Fruit fly (Drosophila melanogaster) whole organism, prepupa: ENCODE data around the gene Spg7.

ENCODE experiments used
- CG10631 ChIP-seq: fragments of 200-800 bp; sonication (Bioruptor generic); optimal IDR thresholded peaks from 2 replicates; lab custom pipeline; 2016; ENCODE audit warnings: missing biosample characterization, missing genetic modification characterization
- CG11294 ChIP-seq: fragments of 200-800 bp; sonication (Bioruptor generic); IDR thresholded peaks from 2 replicates; pipeline ENCODE4 v1.3.6; 2022; ENCODE audit warnings: missing biosample characterization, missing genetic modification characterization
- CG11762 ChIP-seq: fragments of 200-800 bp; sonication (Bioruptor generic); optimal IDR thresholded peaks from 3 replicates; lab custom pipeline; 2016; ENCODE audit warnings: missing biosample characterization, missing genetic modification characterization; ENCODE audit not compliant: insufficient read depth
- CG11902 ChIP-seq: fragments of 200-800 bp; sonication (Bioruptor generic); optimal IDR thresholded peaks from 3 replicates; lab custom pipeline; 2016; ENCODE audit warnings: missing biosample characterization, missing genetic modification characterization
- CG15336 ChIP-seq: fragments of 200-800 bp; sonication (Bioruptor generic); IDR thresholded peaks from 2 replicates; pipeline ENCODE4 v1.3.6; 2022; ENCODE audit warnings: missing biosample characterization, missing genetic modification characterization
- CG1621 ChIP-seq: fragments of 200-800 bp; sonication (Bioruptor generic); optimal IDR thresholded peaks from 3 replicates; lab custom pipeline; 2018; ENCODE audit warnings: missing biosample characterization, mild to moderate bottlenecking, missing genetic modification characterization
- CG16779 ChIP-seq: fragments of 200-800 bp; sonication (Bioruptor generic); optimal IDR thresholded peaks from 3 replicates; lab custom pipeline; 2017; ENCODE audit warnings: missing biosample characterization, mild to moderate bottlenecking, missing genetic modification characterization
- CG3032 ChIP-seq: fragments of 200-800 bp; optimal IDR thresholded peaks from 2 replicates; lab custom pipeline; 2019; ENCODE audit warnings: missing biosample characterization, mild to moderate bottlenecking, missing genetic modification characterization, moderate library complexity
- CG31627 ChIP-seq: fragments of 200-800 bp; sonication (Bioruptor generic); optimal IDR thresholded peaks from 3 replicates; lab custom pipeline; 2016; ENCODE audit warnings: missing biosample characterization, missing genetic modification characterization
- CG32006 ChIP-seq: fragments of 200-800 bp; sonication (Bioruptor generic); optimal IDR thresholded peaks from 3 replicates; lab custom pipeline; 2017; ENCODE audit warnings: missing biosample characterization, mild to moderate bottlenecking, missing genetic modification characterization
- CG34406 ChIP-seq: fragments of 200-800 bp; sonication (Bioruptor generic); optimal IDR thresholded peaks from 3 replicates; lab custom pipeline; 2016; ENCODE audit warnings: missing biosample characterization, missing genetic modification characterization
- CG4318 ChIP-seq: fragments of 200-800 bp; sonication (Bioruptor generic); optimal IDR thresholded peaks from 3 replicates; lab custom pipeline; 2017; ENCODE audit warnings: missing biosample characterization, mild to moderate bottlenecking, missing genetic modification characterization
- CG6276 ChIP-seq: fragments of 200-800 bp; sonication (Bioruptor generic); optimal IDR thresholded peaks from 2 replicates; lab custom pipeline; 2017; ENCODE audit warnings: missing biosample characterization, mild to moderate bottlenecking, missing genetic modification characterization
- CG6808 ChIP-seq: fragments of 200-800 bp; sonication (Bioruptor generic); optimal IDR thresholded peaks from 3 replicates; lab custom pipeline; 2017; ENCODE audit warnings: missing biosample characterization, missing genetic modification characterization, mild to moderate bottlenecking, moderate library complexity, missing genetic modification reagents
- CG6854 ChIP-seq: fragments of 200-800 bp; sonication (Bioruptor generic); optimal IDR thresholded peaks from 2 replicates; lab custom pipeline; 2017; ENCODE audit warnings: missing biosample characterization, mild to moderate bottlenecking, missing genetic modification characterization
- CG7368 ChIP-seq: fragments of 200-800 bp; sonication (Bioruptor generic); optimal IDR thresholded peaks from 3 replicates; lab custom pipeline; 2016; ENCODE audit warnings: missing biosample characterization, missing genetic modification characterization
- CG8119 ChIP-seq: fragments of 200-800 bp; sonication (Bioruptor generic); IDR thresholded peaks from 3 replicates; pipeline ENCODE4 v1.3.6; 2022; ENCODE audit warnings: missing biosample characterization, missing genetic modification characterization
- CG8319 ChIP-seq: fragments of 200-800 bp; sonication (Bioruptor generic); optimal IDR thresholded peaks from 3 replicates; lab custom pipeline; 2016; ENCODE audit warnings: missing biosample characterization, missing genetic modification characterization
- CG8632 ChIP-seq: fragments of 200-800 bp; sonication (Bioruptor generic); optimal IDR thresholded peaks from 3 replicates; lab custom pipeline; 2016; ENCODE audit warnings: missing biosample characterization, missing genetic modification characterization
- CG9139 ChIP-seq: fragments of 200-800 bp; sonication (Bioruptor generic); optimal IDR thresholded peaks from 3 replicates; lab custom pipeline; 2017; ENCODE audit warnings: missing biosample characterization, mild to moderate bottlenecking, missing genetic modification characterization
- Eip75B ChIP-seq: fragments of 200-800 bp; sonication (Bioruptor generic); optimal IDR thresholded peaks from 3 replicates; lab custom pipeline; 2016; ENCODE audit warnings: missing biosample characterization, missing genetic modification characterization
- Eip93F ChIP-seq: fragments of 200-800 bp; sonication (Bioruptor generic); optimal IDR thresholded peaks from 2 replicates; lab custom pipeline; 2016; ENCODE audit warnings: missing biosample characterization, mild to moderate bottlenecking, missing genetic modification characterization
- Ets21C ChIP-seq: fragments of 200-800 bp; sonication (Bioruptor generic); optimal IDR thresholded peaks from 3 replicates; lab custom pipeline; 2016; ENCODE audit warnings: missing biosample characterization, missing genetic modification characterization
- Hr39 ChIP-seq: fragments of 200-800 bp; sonication (Bioruptor generic); optimal IDR thresholded peaks from 2 replicates; lab custom pipeline; 2016; ENCODE audit warnings: missing biosample characterization, missing genetic modification characterization
- Hr4 ChIP-seq: fragments of 200-800 bp; sonication (Bioruptor generic); optimal IDR thresholded peaks from 3 replicates; lab custom pipeline; 2016; ENCODE audit warnings: missing biosample characterization, missing genetic modification characterization
- Lpt ChIP-seq: fragments of 200-800 bp; sonication (Bioruptor generic); optimal IDR thresholded peaks from 3 replicates; lab custom pipeline; 2016; ENCODE audit warnings: missing biosample characterization, missing genetic modification characterization
- Met ChIP-seq: fragments of 200-800 bp; sonication (Bioruptor generic); optimal IDR thresholded peaks from 3 replicates; lab custom pipeline; 2016; ENCODE audit warnings: missing biosample characterization, missing genetic modification characterization
- OdsH ChIP-seq: fragments of 200-800 bp; sonication (Bioruptor generic); optimal IDR thresholded peaks from 3 replicates; lab custom pipeline; 2016; ENCODE audit warnings: missing biosample characterization, missing genetic modification characterization
- Sox102F ChIP-seq: fragments of 200-800 bp; sonication (Bioruptor generic); optimal IDR thresholded peaks from 2 replicates; lab custom pipeline; 2016; ENCODE audit warnings: missing biosample characterization, mild to moderate bottlenecking, missing genetic modification characterization
- Sox14 ChIP-seq: fragments of 200-800 bp; sonication (Bioruptor generic); optimal IDR thresholded peaks from 3 replicates; lab custom pipeline; 2016; ENCODE audit warnings: missing biosample characterization, missing genetic modification characterization
- Sox15 ChIP-seq: fragments of 200-800 bp; sonication (Bioruptor generic); optimal IDR thresholded peaks from 3 replicates; lab custom pipeline; 2016; ENCODE audit warnings: missing biosample characterization, missing genetic modification characterization
- achi ChIP-seq: fragments of 200-800 bp; sonication (Bioruptor generic); optimal IDR thresholded peaks from 3 replicates; lab custom pipeline; 2016; ENCODE audit warnings: missing biosample characterization, missing genetic modification characterization
- acj6 ChIP-seq: fragments of 200-800 bp; sonication (Bioruptor generic); optimal IDR thresholded peaks from 3 replicates; lab custom pipeline; 2016; ENCODE audit warnings: missing biosample characterization, missing genetic modification characterization
- cyc ChIP-seq: fragments of 200-800 bp; sonication (Bioruptor generic); optimal IDR thresholded peaks from 3 replicates; lab custom pipeline; 2016; ENCODE audit warnings: missing biosample characterization, missing genetic modification characterization
- fd59A ChIP-seq: fragments of 200-800 bp; sonication (Bioruptor generic); optimal IDR thresholded peaks from 2 replicates; lab custom pipeline; 2017; ENCODE audit warnings: missing biosample characterization, mild to moderate bottlenecking, missing genetic modification characterization, missing genetic modification reagents
- fkh ChIP-seq: fragments of 200-800 bp; sonication (Bioruptor generic); optimal IDR thresholded peaks from 3 replicates; lab custom pipeline; 2017; ENCODE audit warnings: missing biosample characterization, mild to moderate bottlenecking, missing genetic modification characterization, moderate library complexity
- lz ChIP-seq: fragments of 200-800 bp; sonication (Bioruptor generic); optimal IDR thresholded peaks from 3 replicates; lab custom pipeline; 2016; ENCODE audit warnings: missing biosample characterization, missing genetic modification characterization
- net ChIP-seq: fragments of 200-800 bp; sonication (Bioruptor generic); optimal IDR thresholded peaks from 3 replicates; lab custom pipeline; 2016; ENCODE audit warnings: missing biosample characterization, missing genetic modification characterization
- salr ChIP-seq, 2 experiments: fragments of 200-800 bp; sonication (Bioruptor generic); optimal IDR thresholded peaks; 3 replicates each; lab custom pipeline; 2016 to 2018; ENCODE audit warnings: missing biosample characterization in 2 of 2, missing genetic modification characterization in 2 of 2, mild to moderate bottlenecking in 1 of 2
- spab ChIP-seq: fragments of 200-800 bp; sonication (Bioruptor generic); optimal IDR thresholded peaks from 2 replicates; lab custom pipeline; 2017; ENCODE audit warnings: missing biosample characterization, mild to moderate bottlenecking, missing genetic modification characterization, missing genetic modification reagents
- ss ChIP-seq, 2 experiments: fragments of 200-800 bp; sonication (Bioruptor generic); optimal IDR thresholded peaks; 2 replicates in 1 of 2; 3 replicates in 1 of 2; lab custom pipeline; 2017 to 2018; ENCODE audit warnings: mild to moderate bottlenecking in 2 of 2, missing biosample characterization in 2 of 2, missing genetic modification characterization in 2 of 2, moderate library complexity in 1 of 2
- svp ChIP-seq: fragments of 200-800 bp; sonication (Bioruptor generic); peaks from one replicate; lab custom pipeline; 2016; ENCODE audit warnings: missing biosample characterization, missing genetic modification characterization
- vri ChIP-seq: fragments of 200-800 bp; sonication (Bioruptor generic); optimal IDR thresholded peaks from 3 replicates; lab custom pipeline; 2016; ENCODE audit warnings: missing biosample characterization, mild to moderate bottlenecking, missing genetic modification characterization

Gene Spg7

dm6 chrX:2703693-2704092 lies 5.7 kb upstream of the Spg7 start, which contains the start of gene Ugalt (continued):
- TF ChIP-seq CG16779 (tag; lab: Kevin White, UChicago) (peak; percentile 100), acj6 (peak; percentile 100), CG7368 (GFP tag; lab: Kevin White, UChicago) (peak; percentile 100), achi (GFP tag; lab: Kevin White, UChicago) (peak; percentile 100), vri (GFP tag; lab: Kevin White, UChicago) (peak; percentile 100), Lpt (GFP tag; lab: Kevin White, UChicago) (peak; percentile 100), Sox15 (GFP tag; lab: Kevin White, UChicago) (peak; percentile 100), Hr4 (GFP tag; lab: Kevin White, UChicago) (peak; percentile 100), cyc (peak; percentile 100), Eip93F (GFP tag; lab: Kevin White, UChicago) (peak; percentile 100), Hr39 (GFP tag; lab: Kevin White, UChicago) (peak; percentile 100), ss (GFP tag; optimal IDR thresholded peaks at IDR 0.05; lab: Kevin White, UChicago) (peak; percentile 100), CG8632 (GFP tag; lab: Kevin White, UChicago) (peak; percentile 100), CG11902 (peak; percentile 100), salr (GFP tag; optimal IDR thresholded peaks at IDR 0.05; lab: Kevin White, UChicago) (peak; percentile 100), OdsH (peak; percentile 100), Eip75B (GFP tag; lab: Kevin White, UChicago) (peak; percentile 100), spab (GFP tag; lab: Kevin White, UChicago) (peak; percentile 100), CG4318 (peak; percentile 100), CG10631 (GFP tag; lab: Kevin White, UChicago) (peak; percentile 100), CG1621 (tag; lab: Kevin White, UChicago) (peak; percentile 100), Ets21C (GFP tag; lab: Kevin White, UChicago) (peak; percentile 100), fd59A (peak; percentile 100)

- TF ChIP-seq CG11762 (GFP tag; lab: Kevin White, UChicago) (no peak), acj6 (no peak), CG9139 (no peak), Eip75B (GFP tag; lab: Kevin White, UChicago) (no peak), CG34406 (GFP tag; lab: Kevin White, UChicago) (no peak), vri (GFP tag; lab: Kevin White, UChicago) (no peak), CG7368 (GFP tag; lab: Kevin White, UChicago) (no peak)
- TF ChIP-seq, all 60 proteins: peak for 0
Measured at dm6 chrX:2693786-2694185, 4.2 kb downstream of the Spg7 start, which contains the start of gene dyw. Gene dyw, minus strand, starts transcription at chrX:2693886.

DNA sequence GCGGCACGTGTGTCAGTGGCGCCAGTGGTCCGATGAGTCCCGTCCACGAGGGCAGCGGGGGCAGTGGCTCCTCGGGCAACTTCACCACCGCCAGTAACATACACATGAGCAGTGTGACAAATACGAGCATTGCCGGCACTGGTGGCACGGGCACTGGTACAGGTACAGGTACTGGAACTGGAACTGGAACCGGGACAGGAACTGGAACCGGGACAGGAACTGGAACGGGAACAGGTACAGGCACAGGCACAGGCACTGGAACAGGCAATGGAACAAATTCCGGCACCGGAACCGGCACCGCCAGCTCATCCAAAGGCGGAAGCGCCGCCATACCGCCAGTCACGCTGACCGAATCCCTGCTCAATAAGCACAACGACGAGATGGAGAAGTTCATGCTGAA lies 7.6 kb downstream of the Spg7 start:
- no peak for TF ChIP-seq CG16779 (tag; lab: Kevin White, UChicago)
- TF ChIP-seq CG6808 (GFP tag; lab: Kevin White, UChicago): no peak
- no peak for TF ChIP-seq CG1621 (tag; lab: Kevin White, UChicago)
- no peak for TF ChIP-seq Met (GFP tag; lab: Kevin White, UChicago)
- TF ChIP-seq cyc: no peak
- no peak for TF ChIP-seq CG15336 (GFP tag; lab: Robert Waterston, UW)
- no peak for TF ChIP-seq Sox14 (GFP tag; lab: Kevin White, UChicago)
- TF ChIP-seq CG7368 (GFP tag; lab: Kevin White, UChicago): no peak
- TF ChIP-seq CG4318: no peak
- TF ChIP-seq, all 60 proteins: peak for 0

DNA sequence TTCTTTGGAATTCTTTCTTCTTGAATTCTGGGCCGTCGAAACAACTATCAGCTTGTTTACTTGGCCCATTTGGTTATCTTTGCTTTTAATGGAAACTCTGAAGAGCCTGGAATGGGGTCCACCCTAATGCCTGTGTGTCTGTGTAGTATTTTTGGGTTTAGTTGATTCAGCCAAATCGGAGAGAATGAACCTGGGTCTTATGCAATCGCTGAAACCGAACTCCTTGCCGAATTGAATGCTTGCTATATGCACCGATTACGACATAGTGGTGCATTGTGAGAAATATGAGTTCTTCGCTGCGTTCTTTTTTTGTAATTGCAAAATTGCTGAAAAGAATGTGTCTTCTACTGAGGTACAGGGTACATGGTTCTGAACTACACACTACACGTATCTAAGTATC lies 11.1 kb downstream of the Spg7 start:
- TF ChIP-seq CG6854 (no peak), net (GFP tag; lab: Kevin White, UChicago) (no peak), ss (GFP tag; optimal IDR thresholded peaks at IDR 0.05; lab: Kevin White, UChicago) (no peak), Met (GFP tag; lab: Kevin White, UChicago) (no peak), lz (GFP tag; lab: Kevin White, UChicago) (no peak)

DNA sequence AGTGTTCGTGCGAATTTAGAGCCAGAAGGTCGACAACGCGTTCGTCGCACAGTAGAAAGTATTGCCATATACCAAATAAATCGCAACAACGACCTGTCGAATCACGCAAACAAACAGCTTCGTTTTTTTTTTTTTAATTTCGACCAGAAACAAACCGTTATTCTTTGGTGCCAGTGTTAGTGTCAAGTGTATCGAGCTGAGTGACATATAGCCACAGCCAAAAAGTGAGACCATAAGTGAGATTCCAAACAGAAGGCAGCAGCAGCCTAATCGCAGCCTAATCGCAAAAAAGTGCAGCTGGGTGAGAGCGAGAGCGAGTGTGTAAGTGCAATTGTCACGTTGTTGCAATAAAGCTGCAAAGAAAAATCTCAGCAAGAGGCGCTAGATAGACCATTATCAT lies 12.4 kb downstream of the Spg7 start, which contains the start of gene per:
Gene per (plus strand): TSS at position 1 of the 400 bp plus-strand sequence.
- TF ChIP-seq Ets21C (GFP tag; lab: Kevin White, UChicago) (no peak), CG31627 (GFP tag; lab: Kevin White, UChicago) (no peak), fkh (no peak), CG6854 (no peak), Sox102F (GFP tag; lab: Kevin White, UChicago) (no peak), Lpt (GFP tag; lab: Kevin White, UChicago) (no peak), CG8119 (GFP tag; lab: Robert Waterston, UW) (no peak), CG32006 (GFP tag; lab: Kevin White, UChicago) (no peak), CG3032 (tag; lab: Kevin White, UChicago) (no peak), CG8319 (GFP tag; lab: Kevin White, UChicago) (no peak), CG11294 (no peak), svp (GFP tag; lab: Kevin White, UChicago) (no peak), CG16779 (tag; lab: Kevin White, UChicago) (no peak), Eip93F (GFP tag; lab: Kevin White, UChicago) (no peak), CG11762 (GFP tag; lab: Kevin White, UChicago) (no peak), OdsH (no peak), CG6276 (GFP tag; lab: Kevin White, UChicago) (no peak)
